Fruit fly (Drosophila melanogaster) whole organism, adult: ENCODE data around the gene Fdh.

Experiments
- CG12768 ChIP-seq: fragments of 200-800 bp; sonication (Bioruptor generic); optimal IDR thresholded peaks from 2 replicates; lab custom pipeline; 2017; ENCODE audit warnings: missing biosample characterization, missing genetic modification characterization, mild to moderate bottlenecking, moderate library complexity, missing genetic modification reagents
- CG14711 ChIP-seq: fragments of 200-800 bp; sonication (Bioruptor generic); optimal IDR thresholded peaks from 2 replicates; lab custom pipeline; 2018; ENCODE audit warnings: missing biosample characterization, mild to moderate bottlenecking, missing genetic modification characterization, moderate library complexity
- CG1620 ChIP-seq: fragments of 200-800 bp; sonication (Bioruptor generic); optimal IDR thresholded peaks from 2 replicates; lab custom pipeline; 2016; ENCODE audit warnings: missing biosample characterization, missing genetic modification characterization
- CG7045 ChIP-seq: fragments of 200-800 bp; sonication (Bioruptor generic); optimal IDR thresholded peaks from 2 replicates; lab custom pipeline; 2017; ENCODE audit warnings: missing biosample characterization, mild to moderate bottlenecking, missing genetic modification characterization
- CG7101 ChIP-seq: fragments of 200-800 bp; sonication (Bioruptor generic); optimal IDR thresholded peaks from 2 replicates; lab custom pipeline; 2018; ENCODE audit warnings: missing biosample characterization, mild to moderate bottlenecking, missing genetic modification characterization, moderate library complexity
- Clk ChIP-seq: fragments of 200-800 bp; sonication (Bioruptor generic); optimal IDR thresholded peaks from 2 replicates; lab custom pipeline; 2017; ENCODE audit warnings: missing biosample characterization, missing genetic modification characterization
- Crg-1 ChIP-seq: fragments of 200-800 bp; sonication (Bioruptor generic); optimal IDR thresholded peaks from 2 replicates; lab custom pipeline; 2016; ENCODE audit warnings: missing biosample characterization, missing genetic modification characterization
- Hr96 ChIP-seq: fragments of 200-800 bp; sonication (Bioruptor generic); optimal IDR thresholded peaks from 2 replicates; lab custom pipeline; 2016; ENCODE audit warnings: missing biosample characterization, missing genetic modification characterization
- cic ChIP-seq: fragments of 200-800 bp; sonication (Bioruptor generic); optimal IDR thresholded peaks from 2 replicates; lab custom pipeline; 2017; ENCODE audit warnings: missing biosample characterization, mild to moderate bottlenecking, missing genetic modification characterization, moderate library complexity
- cnc ChIP-seq, 2 experiments: fragments of >200 bp; optimal IDR thresholded peaks; 2 replicates each; lab custom pipeline; 2017
- kay ChIP-seq: fragments of 200-800 bp; sonication (Bioruptor generic); peaks from one replicate; lab custom pipeline; 2016; ENCODE audit warnings: missing biosample characterization, missing genetic modification characterization, borderline replicate concordance
- ovo ChIP-seq: fragments of 200-800 bp; sonication (Bioruptor generic); optimal IDR thresholded peaks from 2 replicates; lab custom pipeline; 2016; ENCODE audit warnings: missing biosample characterization, missing genetic modification characterization
- pad ChIP-seq: fragments of 200-800 bp; sonication (Bioruptor generic); optimal IDR thresholded peaks from 3 replicates; lab custom pipeline; 2017; ENCODE audit warnings: missing biosample characterization, missing genetic modification characterization, mild to moderate bottlenecking, moderate library complexity, missing genetic modification reagents
- tj ChIP-seq: fragments of 200-800 bp; sonication (Bioruptor generic); optimal IDR thresholded peaks from 3 replicates; lab custom pipeline; 2017; ENCODE audit warnings: missing biosample characterization, mild to moderate bottlenecking, missing genetic modification characterization, moderate library complexity

dm6 chr3R:10859713-10860112 is 12.5 kb downstream of the Fdh start, which contains the start of gene CG14694:
- TF ChIP-seq CG1620 (no peak), cic (GFP tag; lab: Kevin White, UChicago) (no peak), Clk (no peak), CG7045 (GFP tag; lab: Kevin White, UChicago) (no peak), ovo (GFP tag; lab: Kevin White, UChicago) (no peak), pad (GFP tag; lab: Kevin White, UChicago) (no peak), CG7101 (tag; lab: Kevin White, UChicago) (no peak), kay (GFP tag; lab: Kevin White, UChicago) (no peak), Hr96 (GFP tag; lab: Kevin White, UChicago) (no peak), cnc (optimal IDR thresholded peaks at IDR 0.05; lab: Kevin White, UChicago) (no peak), Crg-1 (no peak), CG14711 (tag; lab: Kevin White, UChicago) (no peak), tj (GFP tag; lab: Kevin White, UChicago) (no peak), CG12768 (no peak)
